Fruit fly (Drosophila melanogaster): ENCODE measurements around the gene CG33687.

CG33687 gene

dm6 chr3L:16181330-16181830 lies 16.3 kb upstream of the CG33687 start:
- TF ChIP-seq Rel (GFP tag; optimal IDR thresholded peaks at IDR 0.05), result no peak
- TF ChIP-seq Rel (tag; optimal IDR thresholded peaks at IDR 0.05), result no peak
- TF ChIP-seq CG32264 (GFP tag; optimal IDR thresholded peaks at IDR 0.05), result no peak
- TF ChIP-seq Vsx2 (GFP tag; optimal IDR thresholded peaks at IDR 0.05; ENCODE audit: partially characterized antibody), result peak; percentile 45
- peak; percentile 63 for TF ChIP-seq dmrt93B (GFP tag; optimal IDR thresholded peaks at IDR 0.05)
- peak; percentile 79 for TF ChIP-seq h (GFP tag; optimal IDR thresholded peaks at IDR 0.05)
- peak; percentile 39 for TF ChIP-seq HLH106 (tag; optimal IDR thresholded peaks at IDR 0.05)
- peak; percentile 29 for TF ChIP-seq fru (GFP tag; optimal IDR thresholded peaks at IDR 0.05)
- TF ChIP-seq br (GFP tag; optimal IDR thresholded peaks at IDR 0.05), result peak; percentile 18
- TF ChIP-seq woc (GFP tag; optimal IDR thresholded peaks at IDR 0.05), result peak; percentile 58
- no peak for TF ChIP-seq Hr78 (GFP tag; optimal IDR thresholded peaks at IDR 0.05)
- peak; percentile 80 for TF ChIP-seq Sp1 (GFP tag; optimal IDR thresholded peaks at IDR 0.05)
- no peak for TF ChIP-seq dsf (GFP tag; optimal IDR thresholded peaks at IDR 0.05; ENCODE audit: borderline replicate concordance)
- no peak for TF ChIP-seq Dfd (GFP tag; optimal IDR thresholded peaks at IDR 0.05)
- TF ChIP-seq N (GFP tag; optimal IDR thresholded peaks at IDR 0.05), result no peak
- no peak for TF ChIP-seq GATAd (GFP tag; optimal IDR thresholded peaks at IDR 0.05)
- peak; percentile 65 for TF ChIP-seq Dif (GFP tag; optimal IDR thresholded peaks at IDR 0.05; ENCODE audit: partially characterized antibody)
- TF ChIP-seq foxo (GFP tag; optimal IDR thresholded peaks at IDR 0.05), result peak in 1 of 2 experiments; percentile 63
- TF ChIP-seq Mio (GFP tag; optimal IDR thresholded peaks at IDR 0.05), result no peak
- peak; percentile 68 for TF ChIP-seq psq (GFP tag; optimal IDR thresholded peaks at IDR 0.05)
- peak; percentile 61 for TF ChIP-seq rgr (GFP tag; optimal IDR thresholded peaks at IDR 0.05)
- TF ChIP-seq Hr83 (GFP tag; optimal IDR thresholded peaks at IDR 0.05; ENCODE audit: poor library complexity, severe bottlenecking), result peak; percentile 44
- TF ChIP-seq usp (GFP tag; optimal IDR thresholded peaks at IDR 0.05), result no peak
- TF ChIP-seq OdsH (GFP tag; optimal IDR thresholded peaks at IDR 0.05), result peak; percentile 40

- TF ChIP-seq dsf (GFP tag; optimal IDR thresholded peaks at IDR 0.05; ENCODE audit: borderline replicate concordance) (no peak), Hr83 (GFP tag; optimal IDR thresholded peaks at IDR 0.05; ENCODE audit: poor library complexity, severe bottlenecking) (no peak), fru (GFP tag; optimal IDR thresholded peaks at IDR 0.05) (peak; percentile 58), CG9705 (GFP tag; optimal IDR thresholded peaks at IDR 0.05) (peak; percentile 25), Abd-B (GFP tag; optimal IDR thresholded peaks at IDR 0.05) (no peak), Dif (GFP tag; optimal IDR thresholded peaks at IDR 0.05; ENCODE audit: partially characterized antibody) (no peak), lola (GFP tag; optimal IDR thresholded peaks at IDR 0.05) (no peak), CrebA (GFP tag; optimal IDR thresholded peaks at IDR 0.05; ENCODE audit: borderline replicate concordance) (no peak), dl (GFP tag; optimal IDR thresholded peaks at IDR 0.05; ENCODE audit: insufficient read depth in 1 of 2, partially characterized antibody in 2 of 2) (no peak), jim (GFP tag; optimal IDR thresholded peaks at IDR 0.05) (no peak), HLH106 (tag; optimal IDR thresholded peaks at IDR 0.05) (peak; percentile 62), Vsx2 (GFP tag; optimal IDR thresholded peaks at IDR 0.05; ENCODE audit: partially characterized antibody) (peak; percentile 9), OdsH (GFP tag; optimal IDR thresholded peaks at IDR 0.05) (peak; percentile 41), br (GFP tag; optimal IDR thresholded peaks at IDR 0.05) (no peak), Myc (optimal IDR thresholded peaks at IDR 0.05) (no peak), Hr78 (GFP tag; optimal IDR thresholded peaks at IDR 0.05) (no peak), woc (GFP tag; optimal IDR thresholded peaks at IDR 0.05) (peak; percentile 39), foxo (GFP tag; optimal IDR thresholded peaks at IDR 0.05) (peak in 1 of 2 experiments; percentile 60), tai (GFP tag; optimal IDR thresholded peaks at IDR 0.05) (peak; percentile 32), h (GFP tag; optimal IDR thresholded peaks at IDR 0.05) (peak; percentile 64), Rel (GFP tag; optimal IDR thresholded peaks at IDR 0.05) (peak; percentile 3), Rel (tag; optimal IDR thresholded peaks at IDR 0.05) (no peak), Jra (GFP tag; optimal IDR thresholded peaks at IDR 0.05) (no peak), Sp1 (GFP tag; optimal IDR thresholded peaks at IDR 0.05) (peak; percentile 56), Mio (GFP tag; optimal IDR thresholded peaks at IDR 0.05) (no peak), Hnf4 (GFP tag; optimal IDR thresholded peaks at IDR 0.05) (peak; percentile 24), N (GFP tag; optimal IDR thresholded peaks at IDR 0.05) (no peak), CG32264 (GFP tag; optimal IDR thresholded peaks at IDR 0.05) (no peak), pan (optimal IDR thresholded peaks at IDR 0.05) (no peak), psq (GFP tag; optimal IDR thresholded peaks at IDR 0.05) (peak; percentile 55), sage (GFP tag; optimal IDR thresholded peaks at IDR 0.05) (peak; percentile 20), GATAd (GFP tag; optimal IDR thresholded peaks at IDR 0.05) (no peak), ey (GFP tag; optimal IDR thresholded peaks at IDR 0.05) (peak; percentile 58), rgr (GFP tag; optimal IDR thresholded peaks at IDR 0.05) (peak; percentile 56), dmrt93B (GFP tag; optimal IDR thresholded peaks at IDR 0.05) (peak; percentile 17), brk (GFP tag; optimal IDR thresholded peaks at IDR 0.05) (peak; percentile 33), Dfd (GFP tag; optimal IDR thresholded peaks at IDR 0.05) (peak; percentile 52), sv (GFP tag; optimal IDR thresholded peaks at IDR 0.05) (no peak), usp (GFP tag; optimal IDR thresholded peaks at IDR 0.05) (no peak)
Observed at dm6 chr3L:16182633-16183462, 14.8 kb upstream of the CG33687 start.
